Worm (Caenorhabditis elegans) whole organism, L2 larva: ENCODE results near the gene hmg-5.

Experiments used
- F13H6.1 ChIP-seq: sonication (generic microtip); optimal IDR thresholded peaks from 2 replicates; lab custom pipeline; 2016; ENCODE audit warnings: missing genetic modification characterization, missing compliant biosample characterization
- R02D3.7 ChIP-seq: fragments of 150-350 bp; optimal IDR thresholded peaks from 2 replicates; lab custom pipeline; 2014; ENCODE audit warnings: missing biosample characterization, missing genetic modification characterization
- Y55F3AM.14 ChIP-seq: fragments of 200-800 bp; sonication (Bioruptor generic); optimal IDR thresholded peaks from 2 replicates; lab custom pipeline; 2018; ENCODE audit warnings: mild to moderate bottlenecking, missing genetic modification characterization, missing compliant biosample characterization
- ZK546.5 ChIP-seq: sonication (generic microtip); optimal IDR thresholded peaks from 2 replicates; lab custom pipeline; 2017; ENCODE audit warnings: missing biosample characterization, missing genetic modification characterization
- alr-1 ChIP-seq: fragments of 150-350 bp; optimal IDR thresholded peaks from 2 replicates; lab custom pipeline; 2014; ENCODE audit warnings: missing biosample characterization, missing genetic modification characterization
- ama-1 ChIP-seq: fragments of 150-350 bp; optimal IDR thresholded peaks from 2 replicates; lab custom pipeline; 2018; ENCODE audit warnings: inconsistent platforms
- ceh-82 ChIP-seq: fragments of 150-350 bp; optimal IDR thresholded peaks from 2 replicates; lab custom pipeline; 2014; ENCODE audit warnings: missing biosample characterization, missing genetic modification characterization
- crh-2 ChIP-seq: sonication (generic microtip); optimal IDR thresholded peaks from 2 replicates; lab custom pipeline; 2017; ENCODE audit warnings: missing biosample characterization, missing genetic modification characterization
- egl-27 ChIP-seq: sonication (generic microtip); optimal IDR thresholded peaks from 3 replicates; lab custom pipeline; 2017; ENCODE audit warnings: missing biosample characterization, missing genetic modification reagents, missing genetic modification characterization
- elt-1 ChIP-seq: fragments of 150-350 bp; optimal IDR thresholded peaks from 2 replicates; lab custom pipeline; 2014; ENCODE audit warnings: missing biosample characterization, missing genetic modification characterization
- elt-3 ChIP-seq: sonication (generic microtip); optimal IDR thresholded peaks from 2 replicates; lab custom pipeline; 2017; ENCODE audit warnings: missing biosample characterization, missing genetic modification characterization
- fos-1 ChIP-seq: fragments of 150-350 bp; optimal IDR thresholded peaks from 2 replicates; lab custom pipeline; 2014; ENCODE audit warnings: missing biosample characterization, missing genetic modification characterization
- gmeb-1 ChIP-seq: fragments of 150-350 bp; optimal IDR thresholded peaks from 2 replicates; lab custom pipeline; 2014; ENCODE audit warnings: missing biosample characterization, missing genetic modification characterization
- lin-39 ChIP-seq: fragments of 150-350 bp; optimal IDR thresholded peaks from 2 replicates; lab custom pipeline; 2014; ENCODE audit warnings: missing biosample characterization, missing genetic modification reagents, missing genetic modification characterization
- lsy-2 ChIP-seq, 2 experiments: fragments of 150-350 bp in 1 of 2; sonication (generic microtip) in 1 of 2; optimal IDR thresholded peaks; 2 replicates each; lab custom pipeline; 2014 to 2017; ENCODE audit warnings: missing biosample characterization in 2 of 2, missing genetic modification characterization in 2 of 2
- mdl-1 ChIP-seq, 2 experiments: fragments of 150-350 bp in 1 of 2; sonication (generic microtip) in 1 of 2; optimal IDR thresholded peaks; 2 replicates each; lab custom pipeline; 2017; ENCODE audit warnings: missing biosample characterization in 2 of 2, missing genetic modification characterization in 2 of 2
- nhr-12 ChIP-seq: fragments of 150-350 bp; optimal IDR thresholded peaks from 2 replicates; lab custom pipeline; 2014; ENCODE audit warnings: missing biosample characterization, missing genetic modification characterization
- nhr-129 ChIP-seq: fragments of 150-350 bp; optimal IDR thresholded peaks from 2 replicates; lab custom pipeline; 2014; ENCODE audit warnings: missing biosample characterization, missing genetic modification characterization
- nhr-23 ChIP-seq: fragments of 150-350 bp; optimal IDR thresholded peaks from 2 replicates; lab custom pipeline; 2014; ENCODE audit warnings: missing biosample characterization, missing genetic modification reagents, missing genetic modification characterization
- nhr-237 ChIP-seq: fragments of 150-350 bp; optimal IDR thresholded peaks from 2 replicates; lab custom pipeline; 2014; ENCODE audit warnings: missing biosample characterization, missing genetic modification characterization
- nhr-25 ChIP-seq: fragments of 150-350 bp; sonication (generic microtip); optimal IDR thresholded peaks from 3 replicates; lab custom pipeline; 2014; ENCODE audit warnings: missing biosample characterization, missing genetic modification characterization
- nhr-6 ChIP-seq: fragments of 150-350 bp; optimal IDR thresholded peaks from 2 replicates; lab custom pipeline; 2014; ENCODE audit warnings: missing biosample characterization, missing genetic modification characterization
- nhr-77 ChIP-seq: fragments of 150-350 bp; optimal IDR thresholded peaks from 2 replicates; lab custom pipeline; 2014; ENCODE audit warnings: missing biosample characterization, missing genetic modification characterization
- sem-4 ChIP-seq: fragments of 150-350 bp; optimal IDR thresholded peaks from 2 replicates; lab custom pipeline; 2014; ENCODE audit warnings: missing biosample characterization, missing genetic modification reagents, missing genetic modification characterization
- sma-3 ChIP-seq: sonication (generic microtip); optimal IDR thresholded peaks from 2 replicates; lab custom pipeline; 2016; ENCODE audit warnings: missing genetic modification reagents, missing genetic modification characterization, missing compliant biosample characterization
- sma-9 ChIP-seq, 2 experiments: fragments of 150-350 bp in 1 of 2; sonication (generic microtip) in 1 of 2; optimal IDR thresholded peaks; 2 replicates each; lab custom pipeline; 2014 to 2016; ENCODE audit warnings: missing genetic modification characterization in 2 of 2, mild to moderate bottlenecking in 1 of 2, missing biosample characterization in 1 of 2, missing compliant biosample characterization in 1 of 2, missing genetic modification reagents in 1 of 2, moderate library complexity in 1 of 2
- unc-39 ChIP-seq: fragments of 150-350 bp; optimal IDR thresholded peaks from 2 replicates; lab custom pipeline; 2014; ENCODE audit warnings: missing biosample characterization, missing genetic modification characterization
- unc-55 ChIP-seq: fragments of 150-350 bp; sonication (generic microtip); optimal IDR thresholded peaks from 3 replicates; lab custom pipeline; 2014; ENCODE audit warnings: missing biosample characterization, missing genetic modification reagents, missing genetic modification characterization
- ztf-1 ChIP-seq: fragments of 200-800 bp; sonication (Bioruptor generic); conservative IDR thresholded peaks from 2 replicates; pipeline ENCODE4 v1.3.6; 2022; ENCODE audit warnings: missing genetic modification characterization, missing compliant biosample characterization
- ztf-4 ChIP-seq: fragments of 150-350 bp; optimal IDR thresholded peaks from 2 replicates; lab custom pipeline; 2014; ENCODE audit warnings: missing biosample characterization, missing genetic modification characterization

The hmg-5 gene

ce11 chrIV:7646119-7646518, at the start of gene hmg-5:
hmg-5 (minus strand) TSS chrIV:7646219.
- no peak for TF ChIP-seq nhr-129 (tag; lab: Kevin White, UChicago)
- TF ChIP-seq sma-9 (GFP tag; optimal IDR thresholded peaks at IDR 0.05; lab: Kevin White, UChicago) = no peak
- no peak for TF ChIP-seq sma-9 (tag; optimal IDR thresholded peaks at IDR 0.05; lab: Kevin White, UChicago)
- TF ChIP-seq lin-39 (tag; lab: Kevin White, UChicago) = no peak
- TF ChIP-seq sem-4 (tag; lab: Kevin White, UChicago) = no peak
- TF ChIP-seq mdl-1 (tag; optimal IDR thresholded peaks at IDR 0.05; lab: Kevin White, UChicago) = no peak
- TF ChIP-seq elt-3 (tag; lab: Kevin White, UChicago) = no peak
- no peak for TF ChIP-seq nhr-77
- no peak for TF ChIP-seq nhr-25 (tag; lab: Kevin White, UChicago)
- no peak for TF ChIP-seq R02D3.7
- no peak for TF ChIP-seq egl-27 (tag; lab: Kevin White, UChicago)
- TF ChIP-seq lsy-2 (tag; optimal IDR thresholded peaks at IDR 0.05; lab: Kevin White, UChicago) = no peak
- no peak for TF ChIP-seq elt-1
- no peak for TF ChIP-seq fos-1
- TF ChIP-seq unc-39 (tag; lab: Kevin White, UChicago) = no peak
- no peak for TF ChIP-seq gmeb-1 (tag; lab: Kevin White, UChicago)
- no peak for TF ChIP-seq ZK546.5 (tag; lab: Kevin White, UChicago)
- no peak for TF ChIP-seq alr-1
- TF ChIP-seq nhr-6 = no peak

- TF ChIP-seq crh-2 (tag; lab: Kevin White, UChicago) (no peak), ZK546.5 (tag; lab: Kevin White, UChicago) (no peak), sma-3 (GFP tag; lab: Kevin White, UChicago) (no peak), nhr-25 (tag; lab: Kevin White, UChicago) (no peak), sem-4 (tag; lab: Kevin White, UChicago) (no peak), lin-39 (tag; lab: Kevin White, UChicago) (no peak), unc-39 (tag; lab: Kevin White, UChicago) (no peak), mdl-1 (tag; optimal IDR thresholded peaks at IDR 0.05; lab: Kevin White, UChicago) (no peak)
Observed at ce11 chrIV:7692451-7692850, 46.4 kb upstream of the hmg-5 start.

ce11 chrIV:7689326-7689725, 43.3 kb upstream of the hmg-5 start:
- TF ChIP-seq nhr-129 (tag; lab: Kevin White, UChicago) (peak; percentile 75), sem-4 (tag; lab: Kevin White, UChicago) (no peak), fos-1 (peak; percentile 73), crh-2 (tag; lab: Kevin White, UChicago) (peak; percentile 30), sma-9 (GFP tag; optimal IDR thresholded peaks at IDR 0.05; lab: Kevin White, UChicago) (peak; percentile 17), sma-9 (tag; optimal IDR thresholded peaks at IDR 0.05; lab: Kevin White, UChicago) (no peak), elt-1 (no peak)

- TF ChIP-seq nhr-237 (tag; lab: Kevin White, UChicago) = no peak
- TF ChIP-seq sma-9 (GFP tag; optimal IDR thresholded peaks at IDR 0.05; lab: Kevin White, UChicago) = peak; percentile 18
- no peak for TF ChIP-seq sma-9 (tag; optimal IDR thresholded peaks at IDR 0.05; lab: Kevin White, UChicago)
- peak; percentile 55 for TF ChIP-seq crh-2 (tag; lab: Kevin White, UChicago)
- TF ChIP-seq F13H6.1 (tag; lab: Kevin White, UChicago) = peak; percentile 10
- TF ChIP-seq mdl-1 (tag; optimal IDR thresholded peaks at IDR 0.05; lab: Kevin White, UChicago) = no peak
- peak; percentile 55 for TF ChIP-seq fos-1
Observed at ce11 chrIV:7679120-7679519, 33.1 kb upstream of the hmg-5 start.

- no peak for TF ChIP-seq F13H6.1 (tag; lab: Kevin White, UChicago)
- no peak for TF ChIP-seq mdl-1 (tag; optimal IDR thresholded peaks at IDR 0.05; lab: Kevin White, UChicago)
- TF ChIP-seq nhr-129 (tag; lab: Kevin White, UChicago) = no peak
- no peak for TF ChIP-seq elt-3 (tag; lab: Kevin White, UChicago)
- TF ChIP-seq unc-55 (GFP tag; lab: Kevin White, UChicago) = no peak
- TF ChIP-seq R02D3.7 = no peak
- no peak for TF ChIP-seq fos-1
- TF ChIP-seq elt-1 = no peak
- TF ChIP-seq ceh-82 (tag; lab: Kevin White, UChicago) = no peak
- no peak for TF ChIP-seq gmeb-1 (tag; lab: Kevin White, UChicago)
- no peak for TF ChIP-seq Y55F3AM.14
- TF ChIP-seq nhr-12 = no peak
- no peak for TF ChIP-seq lin-39 (tag; lab: Kevin White, UChicago)
- no peak for TF ChIP-seq nhr-23 (tag; lab: Kevin White, UChicago)
- TF ChIP-seq alr-1 = no peak
- TF ChIP-seq nhr-25 (tag; lab: Kevin White, UChicago) = no peak
- TF ChIP-seq ama-1 (lab: Kevin White, UChicago) = no peak
Observed at ce11 chrIV:7674874-7675273, 28.9 kb upstream of the hmg-5 start, which contains the start of gene itr-1. itr-1 (plus strand) TSS chrIV:7675174.

- no peak for TF ChIP-seq nhr-237 (tag; lab: Kevin White, UChicago)
- no peak for TF ChIP-seq nhr-77
- no peak for TF ChIP-seq egl-27 (tag; lab: Kevin White, UChicago)
- no peak for TF ChIP-seq ztf-4 (tag; lab: Kevin White, UChicago)
- TF ChIP-seq F13H6.1 (tag; lab: Kevin White, UChicago) = no peak
- no peak for TF ChIP-seq unc-39 (tag; lab: Kevin White, UChicago)
- TF ChIP-seq ztf-1 (GFP tag; lab: Robert Waterston, UW) = no peak
- TF ChIP-seq ZK546.5 (tag; lab: Kevin White, UChicago) = no peak
- TF ChIP-seq, all 48 proteins: peak for 0
Observed at ce11 chrIV:7672872-7673271, 26.9 kb upstream of the hmg-5 start, which contains the start of gene C08G9.2. C08G9.2 (minus strand) TSS chrIV:7672972.
